Fruit fly (Drosophila melanogaster) whole organism, pupa: ENCODE data around the gene CG15743.
A peak's percentile ranks its signal among the peaks of the same experiment; 100 is the strongest.

Source experiments
- CG12605 ChIP-seq: fragments of 200-800 bp; sonication (Bioruptor generic); IDR thresholded peaks from 2 replicates; pipeline ENCODE4 v1.3.6; 2022; ENCODE audit warnings: missing biosample characterization, missing genetic modification characterization
- CG13204 ChIP-seq: fragments of 200-800 bp; sonication (Bioruptor generic); optimal IDR thresholded peaks from 2 replicates; lab custom pipeline; 2018; ENCODE audit warnings: missing biosample characterization, mild to moderate bottlenecking, missing genetic modification characterization, moderate library complexity
- CG14655 ChIP-seq: fragments of 200-800 bp; sonication (Bioruptor generic); optimal IDR thresholded peaks from 3 replicates; lab custom pipeline; 2017; ENCODE audit warnings: mild to moderate bottlenecking, missing biosample characterization, missing genetic modification reagents, missing genetic modification characterization
- CG17806 ChIP-seq: fragments of 200-800 bp; sonication (Bioruptor generic); optimal IDR thresholded peaks from 2 replicates; lab custom pipeline; 2018; ENCODE audit warnings: missing biosample characterization, mild to moderate bottlenecking, missing genetic modification characterization, moderate library complexity
- CG32121 ChIP-seq: fragments of 200-800 bp; sonication (Bioruptor generic); IDR thresholded peaks from 2 replicates; pipeline ENCODE4 v1.3.6; 2022; ENCODE audit warnings: missing biosample characterization, missing genetic modification characterization
- CG34367 ChIP-seq: fragments of 200-800 bp; sonication (Bioruptor generic); optimal IDR thresholded peaks from 2 replicates; lab custom pipeline; 2018; ENCODE audit warnings: missing biosample characterization, mild to moderate bottlenecking, missing genetic modification characterization
- CG4496 ChIP-seq: fragments of 200-800 bp; sonication (Bioruptor generic); IDR thresholded peaks from 3 replicates; pipeline ENCODE4 v1.3.6; 2022; ENCODE audit warnings: missing biosample characterization, missing genetic modification characterization
- CG8301 ChIP-seq: fragments of 200-800 bp; sonication (Bioruptor generic); optimal IDR thresholded peaks from 2 replicates; lab custom pipeline; 2018; ENCODE audit warnings: missing biosample characterization, mild to moderate bottlenecking, missing genetic modification characterization
- CG9948 ChIP-seq: fragments of 200-800 bp; sonication (Bioruptor generic); optimal IDR thresholded peaks from 2 replicates; lab custom pipeline; 2018; ENCODE audit warnings: missing biosample characterization, mild to moderate bottlenecking, missing genetic modification characterization, moderate library complexity
- Ets98B ChIP-seq: fragments of 200-800 bp; sonication (Bioruptor generic); IDR thresholded peaks from 2 replicates; pipeline ENCODE4 v1.3.6; 2022; ENCODE audit warnings: missing biosample characterization, missing genetic modification characterization
- Pif1A ChIP-seq: fragments of 200-800 bp; sonication (Bioruptor generic); optimal IDR thresholded peaks from 3 replicates; lab custom pipeline; 2016; ENCODE audit warnings: missing biosample characterization, missing genetic modification characterization
- Pif1B ChIP-seq: fragments of 200-800 bp; sonication (Bioruptor generic); optimal IDR thresholded peaks from 3 replicates; lab custom pipeline; 2016; ENCODE audit warnings: missing biosample characterization, missing genetic modification characterization
- fd96Ca ChIP-seq: fragments of 200-800 bp; sonication (Bioruptor generic); IDR thresholded peaks from 3 replicates; pipeline ENCODE4 v1.3.6; 2022; ENCODE audit warnings: missing biosample characterization, missing genetic modification characterization
- gl ChIP-seq: fragments of 200-800 bp; sonication (Bioruptor generic); optimal IDR thresholded peaks from 2 replicates; lab custom pipeline; 2018; ENCODE audit warnings: missing biosample characterization, mild to moderate bottlenecking, missing genetic modification characterization

DNA sequence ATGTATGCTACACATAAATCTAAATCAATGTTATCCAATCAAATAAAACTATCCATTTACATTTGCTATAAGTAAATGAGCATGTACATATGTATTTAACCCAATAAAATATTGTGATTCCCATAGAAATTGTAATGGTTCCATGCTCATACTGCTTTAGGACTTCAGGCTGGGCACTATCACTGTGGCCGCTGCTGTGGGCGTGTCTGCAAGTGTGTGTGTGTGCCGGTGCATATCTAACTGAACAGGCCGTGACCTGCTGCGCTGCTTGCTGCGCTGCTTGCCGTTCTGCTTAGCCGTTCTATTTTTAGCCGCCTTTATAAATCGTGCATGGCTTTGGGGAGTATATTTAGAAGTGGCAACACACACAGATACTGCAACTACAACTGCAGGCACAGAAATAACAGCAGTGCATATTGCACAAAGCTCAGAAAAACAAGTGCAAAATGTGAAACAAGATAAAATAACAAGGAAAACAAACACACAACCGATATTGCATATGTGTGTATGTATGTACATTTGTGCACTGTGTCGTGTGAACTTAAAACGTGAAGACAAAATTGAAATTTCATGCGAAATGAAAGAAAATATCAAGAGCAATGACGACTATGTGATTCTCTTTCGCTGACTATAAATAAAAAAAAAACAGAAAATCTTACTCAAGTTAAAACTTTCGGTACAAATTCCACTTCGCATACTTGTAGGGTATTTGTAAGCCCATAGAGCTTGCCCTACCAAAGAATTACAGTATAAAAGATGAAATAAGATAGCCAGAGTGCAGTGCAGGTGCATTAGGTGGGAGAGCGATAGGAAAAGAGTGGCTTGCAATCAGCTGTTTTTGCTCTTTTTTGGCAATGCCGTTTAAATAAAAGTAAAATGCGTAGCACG lies 7.7 kb upstream of the CG15743 start:
- TF ChIP-seq CG13204 (GFP tag; lab: Kevin White, UChicago) (no peak), CG8301 (peak; percentile 44), CG12605 (GFP tag; lab: Robert Waterston, UW) (no peak; the same call in 1 of the 2 replicates), CG17806 (tag; lab: Kevin White, UChicago) (peak; percentile 55), Pif1A (GFP tag; lab: Kevin White, UChicago) (peak; percentile 22), CG32121 (GFP tag; lab: Robert Waterston, UW) (peak; percentile 51), CG9948 (tag; lab: Kevin White, UChicago) (peak; percentile 31), fd96Ca (GFP tag; lab: Robert Waterston, UW) (peak; percentile 74), Ets98B (GFP tag; lab: Robert Waterston, UW) (no peak; the same call in none of the 2 replicates), CG14655 (GFP tag; lab: Kevin White, UChicago) (peak; percentile 46), CG34367 (tag; lab: Kevin White, UChicago) (peak; percentile 21), CG4496 (GFP tag; lab: Robert Waterston, UW) (peak; percentile 75), gl (no peak), Pif1B (peak; percentile 67)
